Worm (Caenorhabditis elegans) whole organism, L4 larva: ENCODE measurements around the gene T28C6.8.
A peak's percentile ranks its signal among the peaks of the same experiment; 100 is the strongest.

ENCODE experiments used
- D1046.2 ChIP-seq: fragments of 200-800 bp; sonication (Bioruptor generic); IDR thresholded peaks from 2 replicates; pipeline ENCODE4 v1.3.6; 2022; ENCODE audit warnings: missing genetic modification characterization, missing compliant biosample characterization
- F26F4.8 ChIP-seq: fragments of 200-800 bp; sonication (Bioruptor generic); conservative IDR thresholded peaks from 2 replicates; pipeline ENCODE4 v1.3.6; 2022; ENCODE audit warnings: missing genetic modification characterization, missing compliant biosample characterization
- R02D3.7 ChIP-seq: fragments of 150-350 bp; sonication (generic microtip); optimal IDR thresholded peaks from 3 replicates; lab custom pipeline; 2014; ENCODE audit warnings: missing biosample characterization, missing genetic modification characterization
- T20F7.1 ChIP-seq: fragments of 200-800 bp; sonication (Bioruptor generic); optimal IDR thresholded peaks from 2 replicates; lab custom pipeline; 2018; ENCODE audit warnings: mild to moderate bottlenecking, missing genetic modification characterization, missing compliant biosample characterization
- Y48G9A.11 ChIP-seq: fragments of 200-800 bp; sonication (Bioruptor generic); IDR thresholded peaks from 2 replicates; pipeline ENCODE4 v1.3.6; 2022; ENCODE audit warnings: missing genetic modification reagents, missing genetic modification characterization, missing compliant biosample characterization
- ama-1 ChIP-seq: fragments of 150-350 bp; optimal IDR thresholded peaks from 2 replicates; lab custom pipeline; 2014; ENCODE audit warnings: inconsistent platforms, mixed read lengths
- arid-1 ChIP-seq: fragments of 200-800 bp; sonication (Bioruptor generic); conservative IDR thresholded peaks from 2 replicates; pipeline ENCODE4 v1.3.6; 2022; ENCODE audit warnings: missing genetic modification reagents, missing genetic modification characterization, missing compliant biosample characterization
- ctbp-1 ChIP-seq: fragments of 200-800 bp; sonication (Bioruptor generic); IDR thresholded peaks from 2 replicates; pipeline ENCODE4 v1.3.6; 2022; ENCODE audit warnings: missing genetic modification reagents, missing genetic modification characterization, missing compliant biosample characterization
- daf-16 ChIP-seq, 3 experiments: sonication (generic microtip); optimal IDR thresholded peaks; 2 replicates each; lab custom pipeline; 2016 to 2017; ENCODE audit warnings: missing genetic modification characterization in 3 of 3, missing genetic modification reagents in 3 of 3, mild to moderate bottlenecking in 2 of 3, missing compliant biosample characterization in 2 of 3, missing biosample characterization in 1 of 3, moderate library complexity in 1 of 3
- daf-8 ChIP-seq: fragments of 200-800 bp; sonication (Bioruptor generic); IDR thresholded peaks from 2 replicates; pipeline ENCODE4 v1.3.6; 2022; ENCODE audit warnings: missing genetic modification characterization, missing compliant biosample characterization
- dmd-6 ChIP-seq: fragments of 200-800 bp; sonication (Bioruptor generic); IDR thresholded peaks from 2 replicates; pipeline ENCODE4 v1.3.6; 2022; ENCODE audit warnings: missing genetic modification reagents, missing genetic modification characterization, missing compliant biosample characterization
- dve-1 ChIP-seq: sonication (generic microtip); optimal IDR thresholded peaks from 2 replicates; lab custom pipeline; 2017; ENCODE audit warnings: antibody characterized with exemption, mild to moderate bottlenecking, missing genetic modification characterization, missing compliant biosample characterization; ENCODE audit not compliant: insufficient read depth
- fkh-10 ChIP-seq: fragments of 150-350 bp; optimal IDR thresholded peaks from 2 replicates; lab custom pipeline; 2014; ENCODE audit warnings: missing biosample characterization, missing genetic modification reagents, missing genetic modification characterization
- gei-8 ChIP-seq: fragments of 200-800 bp; sonication (Bioruptor generic); optimal IDR thresholded peaks from 2 replicates; lab custom pipeline; 2018; ENCODE audit warnings: mild to moderate bottlenecking, missing genetic modification characterization, missing compliant biosample characterization
- hlh-11 ChIP-seq: fragments of 200-800 bp; sonication (Bioruptor generic); optimal IDR thresholded peaks from 2 replicates; lab custom pipeline; 2018; ENCODE audit warnings: mild to moderate bottlenecking, missing genetic modification characterization, missing compliant biosample characterization
- lim-7 ChIP-seq: fragments of 200-800 bp; sonication (Bioruptor generic); IDR thresholded peaks from 2 replicates; pipeline ENCODE4 v1.3.6; 2022; ENCODE audit warnings: missing genetic modification characterization, missing compliant biosample characterization
- lin-13 ChIP-seq: fragments of 150-350 bp; optimal IDR thresholded peaks from 2 replicates; lab custom pipeline; 2014; ENCODE audit warnings: missing biosample characterization, missing genetic modification reagents, missing genetic modification characterization
- lin-15B ChIP-seq: fragments of 150-350 bp; sonication (generic microtip); optimal IDR thresholded peaks from 3 replicates; lab custom pipeline; 2014; ENCODE audit warnings: missing biosample characterization, missing genetic modification characterization
- lin-39 ChIP-seq: fragments of 150-350 bp; optimal IDR thresholded peaks from 2 replicates; lab custom pipeline; 2014; ENCODE audit warnings: missing biosample characterization, missing genetic modification reagents, missing genetic modification characterization
- lir-3 ChIP-seq: sonication (generic microtip); optimal IDR thresholded peaks from 2 replicates; lab custom pipeline; 2016; ENCODE audit warnings: mild to moderate bottlenecking, missing genetic modification characterization, missing compliant biosample characterization
- madf-9 ChIP-seq: fragments of 200-800 bp; sonication (Bioruptor generic); conservative IDR thresholded peaks from 2 replicates; pipeline ENCODE4 v1.3.6; 2022; ENCODE audit warnings: missing genetic modification reagents, missing genetic modification characterization, missing compliant biosample characterization
- nhr-111 ChIP-seq: fragments of 200-800 bp; sonication (Bioruptor generic); optimal IDR thresholded peaks from 2 replicates; lab custom pipeline; 2018; ENCODE audit warnings: mild to moderate bottlenecking, missing genetic modification characterization, missing compliant biosample characterization
- nhr-237 ChIP-seq: sonication (generic microtip); optimal IDR thresholded peaks from 2 replicates; lab custom pipeline; 2017; ENCODE audit warnings: missing biosample characterization, missing genetic modification characterization
- nhr-28 ChIP-seq: fragments of 150-350 bp; optimal IDR thresholded peaks from 2 replicates; lab custom pipeline; 2014; ENCODE audit warnings: missing biosample characterization, missing genetic modification characterization
- nhr-41 ChIP-seq: fragments of 200-800 bp; sonication (Bioruptor generic); IDR thresholded peaks from 2 replicates; pipeline ENCODE4 v1.3.6; 2022; ENCODE audit warnings: missing genetic modification reagents, missing genetic modification characterization, missing compliant biosample characterization
- nhr-42 ChIP-seq: fragments of 200-800 bp; sonication (Bioruptor generic); IDR thresholded peaks from 2 replicates; pipeline ENCODE4 v1.3.6; 2022; ENCODE audit warnings: missing genetic modification characterization, missing compliant biosample characterization
- pqm-1 ChIP-seq: sonication (generic microtip); optimal IDR thresholded peaks from 2 replicates; lab custom pipeline; 2017; ENCODE audit warnings: missing biosample characterization, missing genetic modification characterization
- rbr-2 ChIP-seq: sonication (generic microtip); optimal IDR thresholded peaks from 2 replicates; lab custom pipeline; 2016; ENCODE audit warnings: missing genotype, missing genetic modification characterization, missing compliant biosample characterization
- set-16 ChIP-seq: fragments of 200-800 bp; sonication (Bioruptor generic); IDR thresholded peaks from 2 replicates; pipeline ENCODE4 v1.3.6; 2022; ENCODE audit warnings: missing genetic modification reagents, missing genetic modification characterization, missing compliant biosample characterization
- skn-1 ChIP-seq: fragments of 150-350 bp; optimal IDR thresholded peaks from 2 replicates; lab custom pipeline; 2014; ENCODE audit warnings: missing biosample characterization, missing genetic modification characterization
- tra-1 ChIP-seq: fragments of 200-800 bp; sonication (Bioruptor generic); IDR thresholded peaks from 2 replicates; pipeline ENCODE4 v1.3.6; 2022; ENCODE audit warnings: missing genetic modification reagents, missing genetic modification characterization, missing compliant biosample characterization
- unc-130 ChIP-seq: sonication (generic microtip); optimal IDR thresholded peaks from 2 replicates; lab custom pipeline; 2016; ENCODE audit warnings: missing genetic modification reagents, missing genetic modification characterization, missing compliant biosample characterization
- zag-1 ChIP-seq: fragments of 150-350 bp; optimal IDR thresholded peaks from 2 replicates; lab custom pipeline; 2014; ENCODE audit warnings: missing biosample characterization, missing genetic modification characterization

The T28C6.8 gene

ce11 chrIV:8848983-8849382 is 18.5 kb upstream of the T28C6.8 start:
- peak; percentile 85 for TF ChIP-seq set-16 (GFP tag; lab: Robert Waterston, UW)
- no peak for TF ChIP-seq nhr-41 (GFP tag; lab: Robert Waterston, UW)

ce11 chrIV:8847918-8848317 is 17.4 kb upstream of the T28C6.8 start, which contains the start of gene col-118:
TSS of gene col-118 (plus strand) at chrIV:8848218.
- no peak for TF ChIP-seq daf-8

ce11 chrIV:8845922-8846321 is 15.4 kb upstream of the T28C6.8 start:
- TF ChIP-seq dve-1 (peak; percentile 32), hlh-11 (tag; lab: Kevin White, UChicago) (peak; percentile 36), lim-7 (no peak), Y48G9A.11 (no peak), nhr-28 (peak; percentile 62), pqm-1 (tag; lab: Kevin White, UChicago) (peak; percentile 94), dmd-6 (GFP tag; lab: Robert Waterston, UW) (peak; percentile 39; the same call in 1 of the 2 replicates), ctbp-1 (GFP tag; lab: Robert Waterston, UW) (no peak), T20F7.1 (GFP tag; lab: Kevin White, UChicago) (peak; percentile 5), nhr-237 (tag; lab: Kevin White, UChicago) (no peak), daf-16 (GFP tag; optimal IDR thresholded peaks at IDR 0.05; lab: Kevin White, UChicago) (no peak), daf-16 (tag; optimal IDR thresholded peaks at IDR 0.05; lab: Kevin White, UChicago) (peak; percentile 56)

- TF ChIP-seq ama-1 (no peak), lin-15B (tag; lab: Kevin White, UChicago) (no peak), unc-130 (no peak), lir-3 (tag; lab: Kevin White, UChicago) (no peak), arid-1 (GFP tag; lab: Robert Waterston, UW) (no peak), fkh-10 (GFP tag; lab: Kevin White, UChicago) (no peak), T20F7.1 (GFP tag; lab: Kevin White, UChicago) (no peak)
- TF ChIP-seq, all 104 proteins: peak for 0
Measured at ce11 chrIV:8844457-8844856, 13.9 kb upstream of the T28C6.8 start, which contains the start of gene T11B7.2. TSS of gene T11B7.2 (minus strand) at chrIV:8844557.

- no peak for TF ChIP-seq lin-39 (tag; lab: Kevin White, UChicago)
- TF ChIP-seq D1046.2 (GFP tag; lab: Robert Waterston, UW), result no peak
- TF ChIP-seq gei-8, result no peak
- no peak for TF ChIP-seq set-16 (GFP tag; lab: Robert Waterston, UW)
- no peak for TF ChIP-seq nhr-111 (GFP tag; lab: Kevin White, UChicago)
- TF ChIP-seq lin-13, result no peak
- no peak for TF ChIP-seq skn-1
- TF ChIP-seq zag-1 (tag; lab: Kevin White, UChicago), result no peak
- TF ChIP-seq F26F4.8 (GFP tag; lab: Robert Waterston, UW), result no peak
- no peak for TF ChIP-seq madf-9
- TF ChIP-seq tra-1, result no peak
- TF ChIP-seq R02D3.7 (tag; lab: Kevin White, UChicago), result no peak
- TF ChIP-seq, all 104 proteins: peak for 0
Measured at ce11 chrIV:8840161-8840765, 9.7 kb upstream of the T28C6.8 start, which contains the start of the genes T28C6.11 and T11B7.1. TSS of gene T28C6.11 (minus strand) at chrIV:8840261. TSS of gene T11B7.1 (plus strand) at chrIV:8840715.

- TF ChIP-seq nhr-42 (GFP tag; lab: Robert Waterston, UW) (no peak), rbr-2 (no peak), D1046.2 (GFP tag; lab: Robert Waterston, UW) (no peak)
Measured at ce11 chrIV:8827500-8827899, 3.0 kb downstream of the T28C6.8 start, which contains the start of gene T28C6.7. TSS of gene T28C6.7 (plus strand) at chrIV:8827800.
